Worm (Caenorhabditis elegans) whole organism, L4 larva: Measurements from ENCODE around the gene F09G8.10.
A peak's percentile ranks its signal among the peaks of the same experiment; 100 is the strongest.

ENCODE experiments used
- D1046.2 ChIP-seq: fragments of 200-800 bp; sonication (Bioruptor generic); IDR thresholded peaks from 2 replicates; pipeline ENCODE4 v1.3.6; 2022; ENCODE audit warnings: missing genetic modification characterization, missing compliant biosample characterization
- F26F4.8 ChIP-seq: fragments of 200-800 bp; sonication (Bioruptor generic); conservative IDR thresholded peaks from 2 replicates; pipeline ENCODE4 v1.3.6; 2022; ENCODE audit warnings: missing genetic modification characterization, missing compliant biosample characterization
- F44E2.7 ChIP-seq: fragments of 200-800 bp; sonication (Bioruptor generic); IDR thresholded peaks from 2 replicates; pipeline ENCODE4 v2.1.2; 2022; ENCODE audit warnings: missing genetic modification characterization, missing compliant biosample characterization
- T20F7.1 ChIP-seq: fragments of 200-800 bp; sonication (Bioruptor generic); optimal IDR thresholded peaks from 2 replicates; lab custom pipeline; 2018; ENCODE audit warnings: mild to moderate bottlenecking, missing genetic modification characterization, missing compliant biosample characterization
- Y105C5A.15 ChIP-seq: fragments of 200-800 bp; sonication (Bioruptor generic); IDR thresholded peaks from 2 replicates; pipeline ENCODE4 v1.3.6; 2022; ENCODE audit warnings: missing genetic modification characterization, missing compliant biosample characterization
- Y48G9A.11 ChIP-seq: fragments of 200-800 bp; sonication (Bioruptor generic); IDR thresholded peaks from 2 replicates; pipeline ENCODE4 v1.3.6; 2022; ENCODE audit warnings: missing genetic modification reagents, missing genetic modification characterization, missing compliant biosample characterization
- ZK337.2 ChIP-seq: fragments of 200-800 bp; sonication (Bioruptor generic); IDR thresholded peaks from 2 replicates; pipeline ENCODE4 v1.3.6; 2022; ENCODE audit warnings: missing genetic modification reagents, missing genetic modification characterization, missing compliant biosample characterization
- ZK546.5 ChIP-seq, 2 experiments: sonication (generic microtip); optimal IDR thresholded peaks; 2 replicates each; lab custom pipeline; 2017; ENCODE audit warnings: missing biosample characterization in 2 of 2, missing genetic modification characterization in 2 of 2
- aha-1 ChIP-seq: fragments of 150-350 bp; peaks from one replicate; lab custom pipeline; 2014; ENCODE audit warnings: missing biosample characterization, missing genetic modification characterization
- ama-1 ChIP-seq: fragments of 150-350 bp; optimal IDR thresholded peaks from 2 replicates; lab custom pipeline; 2014; ENCODE audit warnings: inconsistent platforms, mixed read lengths
- attf-4 ChIP-seq: sonication (generic microtip); optimal IDR thresholded peaks from 3 replicates; lab custom pipeline; 2017; ENCODE audit warnings: missing biosample characterization, missing genetic modification characterization
- ceh-20 ChIP-seq: fragments of 200-800 bp; sonication (Bioruptor generic); IDR thresholded peaks from 2 replicates; pipeline ENCODE4 v1.3.6; 2022; ENCODE audit warnings: missing genetic modification reagents, missing genetic modification characterization, missing compliant biosample characterization
- ceh-32 ChIP-seq: sonication (generic microtip); optimal IDR thresholded peaks from 2 replicates; lab custom pipeline; 2016; ENCODE audit warnings: mild to moderate bottlenecking, missing genetic modification characterization, missing compliant biosample characterization; ENCODE audit not compliant: poor library complexity
- ceh-44 ChIP-seq: fragments of 200-800 bp; sonication (Bioruptor generic); IDR thresholded peaks from 2 replicates; pipeline ENCODE4 v1.3.6; 2022; ENCODE audit warnings: missing genetic modification reagents, missing genetic modification characterization, missing compliant biosample characterization
- ceh-82 ChIP-seq: sonication (generic microtip); optimal IDR thresholded peaks from 2 replicates; lab custom pipeline; 2017; ENCODE audit warnings: missing biosample characterization, missing genetic modification characterization
- ces-1 ChIP-seq: fragments of 150-350 bp; sonication (generic microtip); optimal IDR thresholded peaks from 4 replicates; lab custom pipeline; 2014; ENCODE audit warnings: missing biosample characterization, missing genetic modification reagents, missing genetic modification characterization
- cey-2 ChIP-seq: sonication (generic microtip); optimal IDR thresholded peaks from 3 replicates; lab custom pipeline; 2017; ENCODE audit warnings: missing genetic modification characterization, mild to moderate bottlenecking, missing compliant biosample characterization, antibody characterized with exemption, borderline replicate concordance; ENCODE audit not compliant: insufficient read depth
- ctbp-1 ChIP-seq: fragments of 200-800 bp; sonication (Bioruptor generic); IDR thresholded peaks from 2 replicates; pipeline ENCODE4 v1.3.6; 2022; ENCODE audit warnings: missing genetic modification reagents, missing genetic modification characterization, missing compliant biosample characterization
- daf-19 ChIP-seq: fragments of 200-800 bp; sonication (Bioruptor generic); conservative IDR thresholded peaks from 2 replicates; pipeline ENCODE4 v1.3.6; 2022; ENCODE audit warnings: missing genetic modification characterization, missing compliant biosample characterization
- daf-8 ChIP-seq: fragments of 200-800 bp; sonication (Bioruptor generic); IDR thresholded peaks from 2 replicates; pipeline ENCODE4 v1.3.6; 2022; ENCODE audit warnings: missing genetic modification characterization, missing compliant biosample characterization
- dmd-6 ChIP-seq: fragments of 200-800 bp; sonication (Bioruptor generic); IDR thresholded peaks from 2 replicates; pipeline ENCODE4 v1.3.6; 2022; ENCODE audit warnings: missing genetic modification reagents, missing genetic modification characterization, missing compliant biosample characterization
- dmd-9 ChIP-seq: fragments of 200-800 bp; sonication (Bioruptor generic); IDR thresholded peaks from 2 replicates; pipeline ENCODE4 v1.3.6; 2022; ENCODE audit warnings: missing genetic modification reagents, missing genetic modification characterization, missing compliant biosample characterization
- duxl-1 ChIP-seq: sonication (generic microtip); optimal IDR thresholded peaks from 2 replicates; lab custom pipeline; 2016; ENCODE audit warnings: mild to moderate bottlenecking, missing genetic modification characterization, moderate library complexity, missing compliant biosample characterization; ENCODE audit not compliant: poor library complexity
- egl-27 ChIP-seq: sonication (generic microtip); optimal IDR thresholded peaks from 3 replicates; lab custom pipeline; 2017; ENCODE audit warnings: missing biosample characterization, missing genetic modification reagents, missing genetic modification characterization
- egl-43 ChIP-seq: fragments of 200-800 bp; sonication (Bioruptor generic); IDR thresholded peaks from 2 replicates; pipeline ENCODE4 v1.3.6; 2022; ENCODE audit warnings: missing genetic modification reagents, missing genetic modification characterization, missing compliant biosample characterization
- gei-8 ChIP-seq: fragments of 200-800 bp; sonication (Bioruptor generic); optimal IDR thresholded peaks from 2 replicates; lab custom pipeline; 2018; ENCODE audit warnings: mild to moderate bottlenecking, missing genetic modification characterization, missing compliant biosample characterization
- hmg-1.1 ChIP-seq: fragments of 200-800 bp; sonication (Bioruptor generic); IDR thresholded peaks from 2 replicates; pipeline ENCODE4 v1.3.6; 2022; ENCODE audit warnings: missing genetic modification reagents, missing genetic modification characterization, missing compliant biosample characterization
- jun-1 ChIP-seq: fragments of 150-350 bp; optimal IDR thresholded peaks from 2 replicates; lab custom pipeline; 2014; ENCODE audit warnings: missing biosample characterization, missing genetic modification reagents, missing genetic modification characterization
- lim-7 ChIP-seq: fragments of 200-800 bp; sonication (Bioruptor generic); IDR thresholded peaks from 2 replicates; pipeline ENCODE4 v1.3.6; 2022; ENCODE audit warnings: missing genetic modification characterization, missing compliant biosample characterization
- lin-13 ChIP-seq: fragments of 150-350 bp; optimal IDR thresholded peaks from 2 replicates; lab custom pipeline; 2014; ENCODE audit warnings: missing biosample characterization, missing genetic modification reagents, missing genetic modification characterization
- lin-38 ChIP-seq: fragments of 200-800 bp; sonication (Bioruptor generic); IDR thresholded peaks from 2 replicates; pipeline ENCODE4 v1.3.6; 2022; ENCODE audit warnings: missing genetic modification reagents, missing genetic modification characterization, missing compliant biosample characterization
- mdl-1 ChIP-seq, 2 experiments: fragments of 150-350 bp in 1 of 2; sonication (generic microtip) in 1 of 2; optimal IDR thresholded peaks; 2 replicates each; lab custom pipeline; 2014 to 2017; ENCODE audit warnings: missing biosample characterization in 2 of 2, missing genetic modification characterization in 2 of 2
- mdt-29 ChIP-seq: fragments of 200-800 bp; sonication (Bioruptor generic); IDR thresholded peaks from 2 replicates; pipeline ENCODE4 v1.3.6; 2022; ENCODE audit warnings: missing genetic modification reagents, missing genetic modification characterization, missing compliant biosample characterization
- mep-1 ChIP-seq: fragments of 150-350 bp; sonication (generic microtip); optimal IDR thresholded peaks from 3 replicates; lab custom pipeline; 2014; ENCODE audit warnings: missing biosample characterization, missing genetic modification characterization
- mxl-3 ChIP-seq: fragments of 200-800 bp; sonication (Bioruptor generic); optimal IDR thresholded peaks from 2 replicates; lab custom pipeline; 2018; ENCODE audit warnings: mild to moderate bottlenecking, missing genetic modification characterization, missing compliant biosample characterization
- nhr-111 ChIP-seq: fragments of 200-800 bp; sonication (Bioruptor generic); optimal IDR thresholded peaks from 2 replicates; lab custom pipeline; 2018; ENCODE audit warnings: mild to moderate bottlenecking, missing genetic modification characterization, missing compliant biosample characterization
- nhr-25 ChIP-seq: sonication (generic microtip); optimal IDR thresholded peaks from 2 replicates; lab custom pipeline; 2017; ENCODE audit warnings: missing genetic modification characterization, mild to moderate bottlenecking, missing compliant biosample characterization, antibody characterized with exemption, moderate library complexity, borderline replicate concordance; ENCODE audit not compliant: insufficient read depth
- nhr-48 ChIP-seq: sonication (generic microtip); optimal IDR thresholded peaks from 2 replicates; lab custom pipeline; 2016; ENCODE audit warnings: mild to moderate bottlenecking, missing genetic modification characterization, missing compliant biosample characterization
- nhr-6 ChIP-seq: fragments of 150-350 bp; optimal IDR thresholded peaks from 2 replicates; lab custom pipeline; 2014; ENCODE audit warnings: missing biosample characterization, missing genetic modification characterization
- nhr-76 ChIP-seq: fragments of 150-350 bp; optimal IDR thresholded peaks from 2 replicates; lab custom pipeline; 2014; ENCODE audit warnings: missing biosample characterization, missing genetic modification characterization
- nhr-77 ChIP-seq: fragments of 150-350 bp; optimal IDR thresholded peaks from 2 replicates; lab custom pipeline; 2014; ENCODE audit warnings: missing biosample characterization, missing genetic modification characterization
- pha-4 ChIP-seq, 2 experiments: fragments of 150-350 bp in 1 of 2; fragments of 200-800 bp in 1 of 2; sonication (Bioruptor generic) in 1 of 2; IDR thresholded peaks in 1 of 2; optimal IDR thresholded peaks in 1 of 2; 2 replicates each; pipeline versions ENCODE4 v1.3.6 to Lab custom; 2014 to 2022; ENCODE audit warnings: missing genetic modification characterization in 2 of 2, missing genetic modification reagents in 2 of 2, missing biosample characterization in 1 of 2, missing compliant biosample characterization in 1 of 2
- php-3 ChIP-seq: fragments of 200-800 bp; sonication (Bioruptor generic); IDR thresholded peaks from 2 replicates; pipeline ENCODE4 v1.3.6; 2022; ENCODE audit warnings: missing genetic modification reagents, missing genetic modification characterization, missing compliant biosample characterization
- set-16 ChIP-seq: fragments of 200-800 bp; sonication (Bioruptor generic); IDR thresholded peaks from 2 replicates; pipeline ENCODE4 v1.3.6; 2022; ENCODE audit warnings: missing genetic modification reagents, missing genetic modification characterization, missing compliant biosample characterization
- snpc-4 ChIP-seq: fragments of 150-350 bp; optimal IDR thresholded peaks from 2 replicates; lab custom pipeline; 2014; ENCODE audit warnings: missing biosample characterization, missing genetic modification characterization
- tra-1 ChIP-seq: fragments of 200-800 bp; sonication (Bioruptor generic); IDR thresholded peaks from 2 replicates; pipeline ENCODE4 v1.3.6; 2022; ENCODE audit warnings: missing genetic modification reagents, missing genetic modification characterization, missing compliant biosample characterization
- unc-39 ChIP-seq: sonication (generic microtip); optimal IDR thresholded peaks from 2 replicates; lab custom pipeline; 2017; ENCODE audit warnings: missing biosample characterization, missing genetic modification characterization
- vab-7 ChIP-seq: fragments of 200-800 bp; sonication (Bioruptor generic); IDR thresholded peaks from 2 replicates; pipeline ENCODE4 v1.3.6; 2022; ENCODE audit warnings: missing genetic modification reagents, missing genetic modification characterization, missing compliant biosample characterization
- zfp-3 ChIP-seq: fragments of 200-800 bp; sonication (Bioruptor generic); conservative IDR thresholded peaks from 2 replicates; pipeline ENCODE4 v1.3.6; 2022; ENCODE audit warnings: missing genetic modification reagents, missing genetic modification characterization, missing compliant biosample characterization
- zip-2 ChIP-seq: fragments of 150-350 bp; optimal IDR thresholded peaks from 2 replicates; lab custom pipeline; 2014; ENCODE audit warnings: missing biosample characterization, missing genetic modification characterization

Gene F09G8.10

DNA sequence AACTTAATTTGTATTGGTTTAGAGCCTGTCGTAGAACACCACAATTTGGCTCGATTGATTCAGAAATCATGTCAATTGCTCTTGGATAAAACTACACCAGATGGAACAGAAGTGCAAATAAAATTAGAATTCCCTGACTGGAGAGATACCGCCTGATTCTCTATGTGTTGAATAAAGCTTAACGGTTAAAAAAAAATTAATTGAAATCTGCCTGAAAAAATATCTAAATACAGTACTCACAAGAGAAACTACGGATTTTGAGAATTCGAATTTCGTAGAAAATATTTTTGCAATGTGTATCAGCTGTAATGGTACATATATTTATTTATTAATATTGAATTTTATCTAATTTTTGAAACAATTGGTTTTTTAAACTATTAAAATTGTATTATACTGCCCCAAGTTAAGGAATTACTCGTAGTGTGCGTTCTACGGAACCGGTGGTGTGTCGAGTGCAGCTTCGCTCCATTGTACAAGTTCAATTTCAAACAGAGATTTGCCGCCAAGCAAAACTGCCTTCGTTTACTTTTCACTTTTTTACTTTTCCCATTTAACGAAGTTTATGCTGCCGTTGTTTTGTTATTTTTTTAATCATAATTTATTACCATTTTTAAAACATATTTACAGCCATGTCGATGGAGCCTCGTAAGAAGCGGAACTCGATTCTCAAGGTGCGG, 21.8 kb downstream of the F09G8.10 start, which contains the start of gene knl-1 (continued):
- TF ChIP-seq Y48G9A.11 (GFP tag; lab: Robert Waterston, UW) = peak; percentile 48; the same call in 1 of the 2 replicates
- TF ChIP-seq egl-43 (GFP tag; lab: Robert Waterston, UW) = no peak
- no peak for TF ChIP-seq ZK337.2 (GFP tag; lab: Robert Waterston, UW)
- no peak for TF ChIP-seq mdt-29 (GFP tag; lab: Robert Waterston, UW)
- TF ChIP-seq lin-13 (GFP tag; lab: Kevin White, UChicago) = peak; percentile 69
- no peak for TF ChIP-seq nhr-48 (tag; lab: Kevin White, UChicago)
- TF ChIP-seq daf-8 (GFP tag; lab: Robert Waterston, UW) = no peak
- TF ChIP-seq nhr-111 (GFP tag; lab: Kevin White, UChicago) = no peak
- TF ChIP-seq zfp-3 = no peak
- TF ChIP-seq daf-19 (GFP tag; lab: Robert Waterston, UW) = no peak
- TF ChIP-seq gei-8 (GFP tag; lab: Kevin White, UChicago) = no peak
- no peak for TF ChIP-seq ceh-20
- TF ChIP-seq zip-2 (tag; lab: Kevin White, UChicago) = no peak
- TF ChIP-seq unc-39 (tag; lab: Kevin White, UChicago) = no peak
- peak; percentile 84 for TF ChIP-seq aha-1 (tag; lab: Kevin White, UChicago)
- TF ChIP-seq ama-1 = no peak
- TF ChIP-seq tra-1 (GFP tag; lab: Robert Waterston, UW) = no peak
- TF ChIP-seq php-3 (GFP tag; lab: Robert Waterston, UW) = no peak
- TF ChIP-seq Y105C5A.15 (GFP tag; lab: Robert Waterston, UW) = no peak
- no peak for TF ChIP-seq ctbp-1 (GFP tag; lab: Robert Waterston, UW)
- TF ChIP-seq ceh-44 (GFP tag; lab: Robert Waterston, UW) = no peak
- no peak for TF ChIP-seq egl-27 (tag; lab: Kevin White, UChicago)
- TF ChIP-seq duxl-1 (tag; lab: Kevin White, UChicago) = no peak
- TF ChIP-seq attf-4 (tag; lab: Kevin White, UChicago) = no peak
- TF ChIP-seq mdl-1 (tag; optimal IDR thresholded peaks at IDR 0.05; lab: Kevin White, UChicago) = no peak
- no peak for TF ChIP-seq dmd-9 (GFP tag; lab: Robert Waterston, UW)
- no peak for TF ChIP-seq pha-4 (GFP tag; IDR thresholded peaks at IDR 0.05; lab: Robert Waterston, UW)
- TF ChIP-seq pha-4 (tag; optimal IDR thresholded peaks at IDR 0.05; lab: Kevin White, UChicago) = peak; percentile 85
- no peak for TF ChIP-seq mep-1 (tag; lab: Kevin White, UChicago)
- TF ChIP-seq lin-38 = peak; percentile 94
- no peak for TF ChIP-seq snpc-4 (tag; lab: Kevin White, UChicago)
- TF ChIP-seq F44E2.7 (GFP tag; lab: Robert Waterston, UW) = no peak
- no peak for TF ChIP-seq hmg-1.1 (GFP tag; lab: Robert Waterston, UW)
- no peak for TF ChIP-seq F26F4.8
- no peak for TF ChIP-seq ces-1 (GFP tag; lab: Kevin White, UChicago)
- no peak for TF ChIP-seq dmd-6 (GFP tag; lab: Robert Waterston, UW)
- peak; percentile 14 for TF ChIP-seq nhr-77
- TF ChIP-seq T20F7.1 = no peak
- no peak for TF ChIP-seq mxl-3 (GFP tag; lab: Kevin White, UChicago)
- TF ChIP-seq ceh-32 (tag; lab: Kevin White, UChicago) = no peak
- TF ChIP-seq set-16 (GFP tag; lab: Robert Waterston, UW) = no peak
- no peak for TF ChIP-seq jun-1 (tag; lab: Kevin White, UChicago)
- no peak for TF ChIP-seq ZK546.5 (tag; optimal IDR thresholded peaks at IDR 0.05; lab: Kevin White, UChicago)
- peak; percentile 34; the same call in 1 of the 2 replicates for TF ChIP-seq vab-7 (GFP tag; lab: Robert Waterston, UW)
- TF ChIP-seq D1046.2 (GFP tag; lab: Robert Waterston, UW) = no peak
- TF ChIP-seq ceh-82 (tag; lab: Kevin White, UChicago) = no peak
- TF ChIP-seq cey-2 (tag; lab: Kevin White, UChicago) = no peak
- TF ChIP-seq nhr-25 (tag; lab: Kevin White, UChicago) = peak; percentile 19
- no peak for TF ChIP-seq nhr-76 (tag; lab: Kevin White, UChicago)
- TF ChIP-seq nhr-6 (tag; lab: Kevin White, UChicago) = no peak
- no peak for TF ChIP-seq lim-7 (GFP tag; lab: Robert Waterston, UW)
